Fruit fly (Drosophila melanogaster) S2 (cell line): ENCODE results near the gene Pih1D1.

ENCODE experiments used
- CG8478 ChIP-seq: fragments of >200 bp; optimal IDR thresholded peaks from 2 replicates; lab custom pipeline; 2018
- CTCF ChIP-seq, 2 experiments: fragments of >200 bp; optimal IDR thresholded peaks; 2 replicates each; lab custom pipeline; 2018

dm6 chr2L:12681603-12682368 is 39.9 kb downstream of the Pih1D1 start:
- TF ChIP-seq CG8478 (lab: Kevin White, UChicago), result no peak
- no peak for TF ChIP-seq CTCF (optimal IDR thresholded peaks at IDR 0.05; lab: Kevin White, UChicago)
